Worm (Caenorhabditis elegans): ENCODE results near the gene C01G10.6.

Gene C01G10.6

DNA sequence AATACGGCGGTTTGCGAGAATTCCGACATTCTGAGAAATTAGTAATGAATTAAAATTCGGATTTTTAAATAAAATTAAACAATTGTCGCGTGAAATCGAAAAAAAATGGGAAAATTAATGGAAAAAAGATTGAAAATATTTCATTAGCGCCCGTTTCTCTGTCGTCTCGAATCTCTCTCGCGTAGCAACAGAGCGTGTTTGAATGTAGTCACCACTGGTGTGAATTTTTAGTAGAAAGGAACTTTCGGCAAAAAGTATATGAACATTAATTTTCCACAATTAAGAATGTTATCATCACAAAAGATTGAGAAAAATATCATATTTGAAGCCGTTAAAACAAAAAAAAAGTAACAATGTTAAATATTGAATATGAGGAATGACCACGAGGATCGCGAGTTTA is 49.3 kb downstream of the C01G10.6 start, which contains the start of gene aipl-1 (continued):
- peak; percentile 46 for TF ChIP-seq ceh-91 (GFP tag; IDR thresholded peaks at IDR 0.05)
- no peak for TF ChIP-seq snpc-4 (GFP tag; optimal IDR thresholded peaks at IDR 0.05)
- TF ChIP-seq snpc-4 (tag; optimal IDR thresholded peaks at IDR 0.05), result peak in 3 of 4 experiments; percentile 5 to 66 (median 53)
- TF ChIP-seq cebp-1 (GFP tag; IDR thresholded peaks at IDR 0.05), result 0 out of 2 replicates have a peak, but pooled peaks have one; percentile 36
- TF ChIP-seq cebp-1 (tag; optimal IDR thresholded peaks at IDR 0.05), result no peak
- TF ChIP-seq fkh-3 (tag; optimal IDR thresholded peaks at IDR 0.05), result no peak
- no peak for TF ChIP-seq zim-3 (tag; optimal IDR thresholded peaks at IDR 0.05)
- TF ChIP-seq mcd-1 (GFP tag; IDR thresholded peaks at IDR 0.05), result peak; percentile 90
- no peak for TF ChIP-seq lsy-27 (tag; optimal IDR thresholded peaks at IDR 0.05; ENCODE audit: borderline replicate concordance, insufficient read depth)
- TF ChIP-seq lin-54 (GFP tag; optimal IDR thresholded peaks at IDR 0.05), result peak; percentile 62
- peak; percentile 25 for TF ChIP-seq snpc-3.4 (tag; optimal IDR thresholded peaks at IDR 0.05)
- no peak for TF ChIP-seq unc-130 (GFP tag; optimal IDR thresholded peaks at IDR 0.05)
- 0 out of 2 replicates have a peak, but pooled peaks have one; percentile 42 for TF ChIP-seq B0019.2 (GFP tag; conservative IDR thresholded peaks at IDR 0.05)
- peak; percentile 52 for TF ChIP-seq ceh-27 (GFP tag; optimal IDR thresholded peaks at IDR 0.05)
- 0 out of 2 replicates have a peak, but pooled peaks have one; percentile 31 for TF ChIP-seq Y95B8A.8 (GFP tag; IDR thresholded peaks at IDR 0.05)
- no peak for TF ChIP-seq ztf-6 (GFP tag; IDR thresholded peaks at IDR 0.05)

All from whole organism, young adult.